Worm (Caenorhabditis elegans) whole organism, young adult: ENCODE data around the gene C42C1.19.

ENCODE experiments used
- B0261.1 ChIP-seq: sonication (generic microtip); optimal IDR thresholded peaks from 2 replicates; lab custom pipeline; 2016; ENCODE audit warnings: mild to moderate bottlenecking, missing genetic modification characterization, moderate library complexity, missing compliant biosample characterization
- F49E8.2 ChIP-seq: sonication (generic microtip); optimal IDR thresholded peaks from 3 replicates; lab custom pipeline; 2017; ENCODE audit warnings: missing genetic modification characterization, mild to moderate bottlenecking, missing compliant biosample characterization, antibody characterized with exemption, moderate library complexity; ENCODE audit not compliant: insufficient read depth
- ZK185.1 ChIP-seq: sonication (generic microtip); optimal IDR thresholded peaks from 2 replicates; lab custom pipeline; 2016; ENCODE audit warnings: mild to moderate bottlenecking, missing genetic modification characterization, missing compliant biosample characterization; ENCODE audit not compliant: poor library complexity, severe bottlenecking
- nfya-1 ChIP-seq: sonication (generic microtip); optimal IDR thresholded peaks from 2 replicates; lab custom pipeline; 2017; ENCODE audit warnings: antibody characterized with exemption, missing compliant biosample characterization, missing genetic modification characterization, borderline replicate concordance; ENCODE audit not compliant: insufficient read depth
- snpc-3.4 ChIP-seq: sonication (generic microtip); optimal IDR thresholded peaks from 2 replicates; lab custom pipeline; 2017; ENCODE audit warnings: missing genetic modification characterization, mild to moderate bottlenecking, missing compliant biosample characterization, antibody characterized with exemption, moderate library complexity, missing genotype, missing genetic modification reagents
- unc-62 ChIP-seq: fragments of 150-350 bp; optimal IDR thresholded peaks from 2 replicates; lab custom pipeline; 2014; ENCODE audit warnings: missing biosample characterization, missing genetic modification reagents, missing genetic modification characterization

- no peak for TF ChIP-seq nfya-1 (tag; lab: Kevin White, UChicago)
- no peak for TF ChIP-seq F49E8.2 (tag; lab: Kevin White, UChicago)
- no peak for TF ChIP-seq snpc-3.4
- TF ChIP-seq unc-62 = no peak
- no peak for TF ChIP-seq B0261.1 (tag; lab: Kevin White, UChicago)
- no peak for TF ChIP-seq ZK185.1 (tag; lab: Kevin White, UChicago)
Observed at ce11 chrIV:12282873-12283272, 334 bp downstream of the C42C1.19 start, which contains the start of gene hpo-12.
